Worm (Caenorhabditis elegans): ENCODE results near the gene C03A7.13.

- TF ChIP-seq unc-39 (tag; optimal IDR thresholded peaks at IDR 0.05) = no peak
- no peak for TF ChIP-seq pqm-1 (tag; optimal IDR thresholded peaks at IDR 0.05)
- TF ChIP-seq zag-1 (tag; optimal IDR thresholded peaks at IDR 0.05) = no peak
- no peak for TF ChIP-seq egl-27 (tag; optimal IDR thresholded peaks at IDR 0.05)
Measured at ce11 chrV:5155516-5155915, 36.8 kb downstream of the C03A7.13 start, which contains the start of gene srx-38.

Data from whole organism, L3 larva.